Worm (Caenorhabditis elegans): ENCODE data around the gene F25F2.1.

DNA sequence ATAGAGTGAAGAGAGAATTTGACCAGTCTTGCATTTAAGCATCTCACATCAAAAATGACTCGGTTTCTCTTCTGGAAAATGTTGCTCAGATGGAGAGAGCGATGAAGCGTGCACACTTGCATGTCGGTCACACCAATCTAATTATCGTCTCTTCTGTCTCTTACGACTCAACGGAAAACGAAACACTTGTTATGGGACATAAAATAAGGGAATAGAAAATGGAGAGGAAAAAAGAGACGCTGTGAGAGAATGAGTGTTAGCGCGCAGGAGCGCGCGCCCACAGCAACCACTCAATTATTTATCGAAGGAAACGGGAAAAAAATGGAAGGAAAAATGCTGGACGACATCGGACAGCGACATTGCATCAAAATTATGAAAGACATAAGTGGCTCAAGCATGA is 2.9 kb upstream of the F25F2.1 start:
- TF ChIP-seq flt-1 (GFP tag; IDR thresholded peaks at IDR 0.05): no peak
- no peak for TF ChIP-seq tab-1 (GFP tag; IDR thresholded peaks at IDR 0.05)
- no peak for TF ChIP-seq ztf-23 (GFP tag; IDR thresholded peaks at IDR 0.05)
- no peak for TF ChIP-seq ztf-29 (GFP tag; IDR thresholded peaks at IDR 0.05)
- no peak for TF ChIP-seq T22C8.4 (GFP tag; IDR thresholded peaks at IDR 0.05)
- TF ChIP-seq cog-1 (tag; optimal IDR thresholded peaks at IDR 0.05): no peak

All from whole organism, midembryonic.